Fruit fly (Drosophila melanogaster) whole organism, pupa: ENCODE data around the gene CG3961.
A peak's percentile ranks its signal among the peaks of the same experiment; 100 is the strongest.

ENCODE experiments used
- CG17806 ChIP-seq: fragments of 200-800 bp; sonication (Bioruptor generic); optimal IDR thresholded peaks from 2 replicates; lab custom pipeline; 2018; ENCODE audit warnings: missing biosample characterization, mild to moderate bottlenecking, missing genetic modification characterization, moderate library complexity
- CG34367 ChIP-seq: fragments of 200-800 bp; sonication (Bioruptor generic); optimal IDR thresholded peaks from 2 replicates; lab custom pipeline; 2018; ENCODE audit warnings: missing biosample characterization, mild to moderate bottlenecking, missing genetic modification characterization
- CG4496 ChIP-seq: fragments of 200-800 bp; sonication (Bioruptor generic); IDR thresholded peaks from 3 replicates; pipeline ENCODE4 v1.3.6; 2022; ENCODE audit warnings: missing biosample characterization, missing genetic modification characterization
- CG8301 ChIP-seq: fragments of 200-800 bp; sonication (Bioruptor generic); optimal IDR thresholded peaks from 2 replicates; lab custom pipeline; 2018; ENCODE audit warnings: missing biosample characterization, mild to moderate bottlenecking, missing genetic modification characterization
- EcR ChIP-seq: fragments of 200-800 bp; sonication (Bioruptor generic); optimal IDR thresholded peaks from 3 replicates; lab custom pipeline; 2019; ENCODE audit warnings: missing biosample characterization, missing genetic modification characterization, mild to moderate bottlenecking, moderate library complexity, missing genetic modification reagents
- Pif1A ChIP-seq: fragments of 200-800 bp; sonication (Bioruptor generic); optimal IDR thresholded peaks from 3 replicates; lab custom pipeline; 2016; ENCODE audit warnings: missing biosample characterization, missing genetic modification characterization
- fd96Ca ChIP-seq: fragments of 200-800 bp; sonication (Bioruptor generic); IDR thresholded peaks from 3 replicates; pipeline ENCODE4 v1.3.6; 2022; ENCODE audit warnings: missing biosample characterization, missing genetic modification characterization

DNA sequence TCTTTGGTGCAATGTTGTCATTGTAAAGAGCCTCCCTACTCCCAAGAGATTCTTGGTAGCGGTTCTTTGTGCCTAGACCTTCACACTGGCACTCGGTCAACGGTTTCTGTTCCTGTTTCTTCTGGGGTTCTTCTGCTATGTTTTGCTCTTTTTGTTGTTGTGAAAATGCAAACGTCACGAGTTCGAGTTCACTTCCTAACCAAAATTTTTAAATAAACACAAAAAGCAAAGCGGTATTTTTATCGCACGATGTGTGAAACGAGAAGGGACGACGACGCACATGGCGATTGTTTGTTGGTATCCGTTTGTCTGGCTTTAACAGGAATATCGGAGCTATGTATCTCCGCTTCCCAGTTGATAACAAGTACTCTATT lies 50.3 kb downstream of the CG3961 start:
- TF ChIP-seq CG8301 (tag; lab: Kevin White, UChicago) (no peak), Pif1A (GFP tag; lab: Kevin White, UChicago) (no peak), fd96Ca (GFP tag; lab: Robert Waterston, UW) (no peak), EcR (GFP tag; lab: Kevin White, UChicago) (peak; percentile 77), CG17806 (no peak), CG4496 (GFP tag; lab: Robert Waterston, UW) (no peak), CG34367 (tag; lab: Kevin White, UChicago) (no peak)
